Worm (Caenorhabditis elegans): Measurements from ENCODE around the gene F47B8.3.
A peak's percentile ranks its signal among the peaks of the same experiment; 100 is the strongest.

- no peak for TF ChIP-seq B0310.2 (tag; optimal IDR thresholded peaks at IDR 0.05)
- no peak for TF ChIP-seq ama-1 (optimal IDR thresholded peaks at IDR 0.05)
- TF ChIP-seq aly-1 (tag; optimal IDR thresholded peaks at IDR 0.05) = peak; percentile 16
- TF ChIP-seq hnd-1 (tag; optimal IDR thresholded peaks at IDR 0.05) = no peak
- TF ChIP-seq pes-1 (GFP tag; IDR thresholded peaks at IDR 0.05) = no peak
- no peak for TF ChIP-seq tbx-37 (GFP tag; conservative IDR thresholded peaks at IDR 0.05)
- TF ChIP-seq F13C5.2 (tag; optimal IDR thresholded peaks at IDR 0.05) = no peak
- no peak for TF ChIP-seq scrt-1 (GFP tag; IDR thresholded peaks at IDR 0.05)
Observed at ce11 chrV:14366487-14366962, 43.7 kb upstream of the F47B8.3 start.

Data from whole organism, early embryonic.